Fruit fly (Drosophila melanogaster): ENCODE data around the gene ash1.
A peak's percentile ranks its signal among the peaks of the same experiment; 100 is the strongest.

ash1 gene

dm6 chr3L:19560695-19561246 is 37.8 kb downstream of the ash1 start (continued):
- peak; percentile 99 for TF ChIP-seq Sox102F (GFP tag; optimal IDR thresholded peaks at IDR 0.05)
- TF ChIP-seq CG7368 (GFP tag; optimal IDR thresholded peaks at IDR 0.05) = peak; percentile 97
- peak; percentile 98 for TF ChIP-seq CG8632 (GFP tag; optimal IDR thresholded peaks at IDR 0.05)
- TF ChIP-seq cyc (GFP tag; optimal IDR thresholded peaks at IDR 0.05) = peak; percentile 98
- peak; percentile 99 for TF ChIP-seq esn (GFP tag; optimal IDR thresholded peaks at IDR 0.05)
- peak; percentile 99 for TF ChIP-seq CG3919 (GFP tag; optimal IDR thresholded peaks at IDR 0.05)
- peak; percentile 98 for TF ChIP-seq spab (GFP tag; optimal IDR thresholded peaks at IDR 0.05)
- TF ChIP-seq CG32006 (GFP tag; optimal IDR thresholded peaks at IDR 0.05) = peak; percentile 98
- peak; percentile 99 for TF ChIP-seq topi (GFP tag; optimal IDR thresholded peaks at IDR 0.05)
- peak; percentile 99 for TF ChIP-seq CG3032 (tag; optimal IDR thresholded peaks at IDR 0.05)
- TF ChIP-seq CG34406 (GFP tag; optimal IDR thresholded peaks at IDR 0.05) = peak; percentile 98
- peak; percentile 98 for TF ChIP-seq CG6854 (GFP tag; optimal IDR thresholded peaks at IDR 0.05)

DNA sequence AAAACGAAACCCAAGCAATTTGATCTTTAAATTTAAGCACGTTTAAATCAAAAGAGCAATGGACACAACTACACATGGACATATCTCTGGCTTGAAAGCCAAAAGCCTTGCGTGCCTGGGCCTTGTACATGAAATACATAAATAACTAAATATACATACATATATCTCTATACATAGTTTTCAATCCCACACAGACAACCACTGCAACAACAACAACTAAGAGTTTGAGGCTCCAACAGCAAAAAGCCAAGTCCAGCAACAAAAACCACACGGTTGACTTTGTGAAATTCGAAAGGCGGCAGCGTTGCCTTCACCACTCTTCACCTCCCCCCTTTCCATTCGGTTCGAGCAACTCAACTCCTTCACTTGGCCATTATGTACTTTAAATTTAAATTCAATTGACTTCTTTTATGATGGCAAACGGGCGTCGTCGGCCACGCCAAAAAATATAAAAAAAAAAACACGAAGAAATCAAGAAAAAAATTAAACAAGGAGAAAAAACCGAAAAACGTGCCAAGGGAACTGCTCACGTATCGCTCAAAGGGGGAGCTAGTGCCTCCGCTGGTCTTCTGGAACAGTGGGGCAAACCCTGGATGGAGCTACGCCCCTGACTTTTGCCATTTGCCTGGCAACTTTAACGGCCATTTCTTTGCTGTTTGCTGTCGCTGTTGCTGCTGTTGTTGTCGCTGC is 38.4 kb downstream of the ash1 start:
- TF ChIP-seq vri (GFP tag; optimal IDR thresholded peaks at IDR 0.05) (no peak), net (GFP tag; optimal IDR thresholded peaks at IDR 0.05) (no peak), CG6792 (GFP tag; optimal IDR thresholded peaks at IDR 0.05) (no peak), CG6276 (GFP tag; optimal IDR thresholded peaks at IDR 0.05) (peak; percentile 75), Hr38 (GFP tag; optimal IDR thresholded peaks at IDR 0.05) (peak; percentile 72), Eip75B (GFP tag; optimal IDR thresholded peaks at IDR 0.05) (no peak), cyc (GFP tag; optimal IDR thresholded peaks at IDR 0.05) (no peak), spab (GFP tag; optimal IDR thresholded peaks at IDR 0.05) (no peak), CG7368 (GFP tag; optimal IDR thresholded peaks at IDR 0.05) (no peak), CG32006 (GFP tag; optimal IDR thresholded peaks at IDR 0.05) (no peak), fkh (GFP tag; optimal IDR thresholded peaks at IDR 0.05) (no peak), CG15336 (GFP tag; IDR thresholded peaks at IDR 0.05) (no peak), CG8319 (GFP tag; optimal IDR thresholded peaks at IDR 0.05) (no peak), CG3919 (GFP tag; optimal IDR thresholded peaks at IDR 0.05) (no peak), Eip78C (GFP tag) (no peak), Gug (GFP tag; IDR thresholded peaks at IDR 0.05) (no peak), Blimp-1 (GFP tag; optimal IDR thresholded peaks at IDR 0.05) (no peak), dsx (GFP tag; optimal IDR thresholded peaks at IDR 0.05; ENCODE audit: poor library complexity, severe bottlenecking) (peak; percentile 65), CG1621 (tag; optimal IDR thresholded peaks at IDR 0.05) (no peak), CG16779 (tag; optimal IDR thresholded peaks at IDR 0.05) (no peak), fd59A (GFP tag; optimal IDR thresholded peaks at IDR 0.05) (no peak), ss (GFP tag; optimal IDR thresholded peaks at IDR 0.05) (peak in 1 of 2 experiments; percentile 69), Hr39 (GFP tag; optimal IDR thresholded peaks at IDR 0.05) (no peak)

DNA sequence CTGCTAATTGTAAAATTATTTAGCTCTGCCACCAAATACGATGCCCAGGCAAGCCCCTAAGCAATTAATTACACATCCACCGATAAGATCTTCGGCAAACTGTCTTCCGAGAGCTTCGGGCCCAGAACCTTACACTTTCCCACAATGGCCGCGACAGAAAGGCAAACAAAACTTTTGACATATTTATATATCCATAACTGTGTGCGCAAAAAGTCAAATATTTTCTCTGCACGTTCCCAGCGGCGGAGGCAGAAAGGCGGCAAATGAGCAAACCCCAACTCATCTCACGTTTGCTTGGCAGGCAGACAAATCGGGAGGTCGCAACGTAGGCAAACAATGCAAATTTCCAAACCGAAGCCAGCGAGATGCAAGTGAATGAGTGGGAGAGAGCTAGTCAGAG is 39.4 kb downstream of the ash1 start:
- TF ChIP-seq Sox102F (GFP tag; optimal IDR thresholded peaks at IDR 0.05) = peak; percentile 7
- no peak for TF ChIP-seq esn (GFP tag; optimal IDR thresholded peaks at IDR 0.05)
- peak; percentile 5 for TF ChIP-seq svp (GFP tag)
- TF ChIP-seq acj6 (GFP tag; optimal IDR thresholded peaks at IDR 0.05) = no peak
- no peak for TF ChIP-seq vri (GFP tag; optimal IDR thresholded peaks at IDR 0.05)
- TF ChIP-seq CG6808 (GFP tag; optimal IDR thresholded peaks at IDR 0.05) = no peak
- no peak for TF ChIP-seq Hr4 (GFP tag; optimal IDR thresholded peaks at IDR 0.05)
- TF ChIP-seq CG9139 (GFP tag; optimal IDR thresholded peaks at IDR 0.05) = no peak
- no peak for TF ChIP-seq CG4318 (GFP tag; optimal IDR thresholded peaks at IDR 0.05)
- no peak for TF ChIP-seq CG11902 (GFP tag; optimal IDR thresholded peaks at IDR 0.05)
- no peak for TF ChIP-seq topi (GFP tag; optimal IDR thresholded peaks at IDR 0.05)
- TF ChIP-seq CG34406 (GFP tag; optimal IDR thresholded peaks at IDR 0.05) = no peak
- TF ChIP-seq CG10631 (GFP tag; optimal IDR thresholded peaks at IDR 0.05) = no peak
- TF ChIP-seq Lpt (GFP tag; optimal IDR thresholded peaks at IDR 0.05) = no peak
- TF ChIP-seq fkh (GFP tag; optimal IDR thresholded peaks at IDR 0.05) = peak; percentile 77
- TF ChIP-seq ss (GFP tag; optimal IDR thresholded peaks at IDR 0.05) = no peak
- no peak for TF ChIP-seq Eip93F (GFP tag; optimal IDR thresholded peaks at IDR 0.05)
